Fruit fly (Drosophila melanogaster): ENCODE data around the gene CG4199.

dm6 chrX:2089812-2090211 lies 16.5 kb upstream of the CG4199 start:
- TF ChIP-seq Mnt (GFP tag; optimal IDR thresholded peaks at IDR 0.05) (no peak), cic (GFP tag; optimal IDR thresholded peaks at IDR 0.05) (no peak), CG7045 (GFP tag; optimal IDR thresholded peaks at IDR 0.05) (no peak), kay (GFP tag; ENCODE audit: borderline replicate concordance) (no peak), toe (GFP tag; optimal IDR thresholded peaks at IDR 0.05) (no peak), CG12768 (GFP tag; optimal IDR thresholded peaks at IDR 0.05) (no peak), cnc (optimal IDR thresholded peaks at IDR 0.05) (no peak), CG1620 (GFP tag; optimal IDR thresholded peaks at IDR 0.05) (no peak), Clk (GFP tag; optimal IDR thresholded peaks at IDR 0.05) (no peak), ovo (GFP tag; optimal IDR thresholded peaks at IDR 0.05) (no peak), tj (GFP tag; optimal IDR thresholded peaks at IDR 0.05) (no peak)

All from whole organism, adult.